Worm (Caenorhabditis elegans) whole organism, L2 larva: Measurements from ENCODE around the gene F21D12.3.

ENCODE experiments used
- C34F6.9 ChIP-seq: fragments of 150-350 bp; optimal IDR thresholded peaks from 2 replicates; lab custom pipeline; 2014; ENCODE audit warnings: missing biosample characterization, missing genetic modification characterization
- F13H6.1 ChIP-seq: sonication (generic microtip); optimal IDR thresholded peaks from 2 replicates; lab custom pipeline; 2016; ENCODE audit warnings: missing genetic modification characterization, missing compliant biosample characterization
- R02D3.7 ChIP-seq: fragments of 150-350 bp; optimal IDR thresholded peaks from 2 replicates; lab custom pipeline; 2014; ENCODE audit warnings: missing biosample characterization, missing genetic modification characterization
- Y55F3AM.14 ChIP-seq: fragments of 200-800 bp; sonication (Bioruptor generic); optimal IDR thresholded peaks from 2 replicates; lab custom pipeline; 2018; ENCODE audit warnings: mild to moderate bottlenecking, missing genetic modification characterization, missing compliant biosample characterization
- ZK546.5 ChIP-seq: sonication (generic microtip); optimal IDR thresholded peaks from 2 replicates; lab custom pipeline; 2017; ENCODE audit warnings: missing biosample characterization, missing genetic modification characterization
- alr-1 ChIP-seq: fragments of 150-350 bp; optimal IDR thresholded peaks from 2 replicates; lab custom pipeline; 2014; ENCODE audit warnings: missing biosample characterization, missing genetic modification characterization
- aly-2 ChIP-seq: fragments of 150-350 bp; optimal IDR thresholded peaks from 2 replicates; lab custom pipeline; 2014; ENCODE audit warnings: missing biosample characterization, missing genetic modification characterization
- ama-1 ChIP-seq: fragments of 150-350 bp; optimal IDR thresholded peaks from 2 replicates; lab custom pipeline; 2018; ENCODE audit warnings: inconsistent platforms
- blmp-1 ChIP-seq: sonication (generic microtip); optimal IDR thresholded peaks from 2 replicates; lab custom pipeline; 2017; ENCODE audit warnings: missing genetic modification characterization, mild to moderate bottlenecking, missing compliant biosample characterization, antibody characterized with exemption, moderate library complexity; ENCODE audit not compliant: insufficient read depth
- ceh-82 ChIP-seq: fragments of 150-350 bp; optimal IDR thresholded peaks from 2 replicates; lab custom pipeline; 2014; ENCODE audit warnings: missing biosample characterization, missing genetic modification characterization
- crh-2 ChIP-seq: sonication (generic microtip); optimal IDR thresholded peaks from 2 replicates; lab custom pipeline; 2017; ENCODE audit warnings: missing biosample characterization, missing genetic modification characterization
- dmd-4 ChIP-seq: sonication (generic microtip); optimal IDR thresholded peaks from 2 replicates; lab custom pipeline; 2017; ENCODE audit warnings: missing biosample characterization, missing genetic modification characterization
- egl-27 ChIP-seq: sonication (generic microtip); optimal IDR thresholded peaks from 3 replicates; lab custom pipeline; 2017; ENCODE audit warnings: missing biosample characterization, missing genetic modification reagents, missing genetic modification characterization
- elt-1 ChIP-seq: fragments of 150-350 bp; optimal IDR thresholded peaks from 2 replicates; lab custom pipeline; 2014; ENCODE audit warnings: missing biosample characterization, missing genetic modification characterization
- elt-3 ChIP-seq: sonication (generic microtip); optimal IDR thresholded peaks from 2 replicates; lab custom pipeline; 2017; ENCODE audit warnings: missing biosample characterization, missing genetic modification characterization
- fos-1 ChIP-seq: fragments of 150-350 bp; optimal IDR thresholded peaks from 2 replicates; lab custom pipeline; 2014; ENCODE audit warnings: missing biosample characterization, missing genetic modification characterization
- gmeb-1 ChIP-seq: fragments of 150-350 bp; optimal IDR thresholded peaks from 2 replicates; lab custom pipeline; 2014; ENCODE audit warnings: missing biosample characterization, missing genetic modification characterization
- lin-11 ChIP-seq: fragments of 150-350 bp; sonication (generic microtip); optimal IDR thresholded peaks from 2 replicates; lab custom pipeline; 2014; ENCODE audit warnings: missing biosample characterization, missing genetic modification characterization, inconsistent platforms, mixed read lengths
- lin-39 ChIP-seq: fragments of 150-350 bp; optimal IDR thresholded peaks from 2 replicates; lab custom pipeline; 2014; ENCODE audit warnings: missing biosample characterization, missing genetic modification reagents, missing genetic modification characterization
- lsy-2 ChIP-seq, 2 experiments: fragments of 150-350 bp in 1 of 2; sonication (generic microtip) in 1 of 2; optimal IDR thresholded peaks; 2 replicates each; lab custom pipeline; 2014 to 2017; ENCODE audit warnings: missing biosample characterization in 2 of 2, missing genetic modification characterization in 2 of 2
- mab-5 ChIP-seq: fragments of 150-350 bp; optimal IDR thresholded peaks from 2 replicates; lab custom pipeline; 2014; ENCODE audit warnings: missing biosample characterization, missing genetic modification characterization
- mbf-1 ChIP-seq: sonication (generic microtip); optimal IDR thresholded peaks from 2 replicates; lab custom pipeline; 2017; ENCODE audit warnings: missing biosample characterization, missing genetic modification characterization
- mdl-1 ChIP-seq, 2 experiments: fragments of 150-350 bp in 1 of 2; sonication (generic microtip) in 1 of 2; optimal IDR thresholded peaks; 2 replicates each; lab custom pipeline; 2017; ENCODE audit warnings: missing biosample characterization in 2 of 2, missing genetic modification characterization in 2 of 2
- nhr-10 ChIP-seq: sonication (generic microtip); optimal IDR thresholded peaks from 2 replicates; lab custom pipeline; 2017; ENCODE audit warnings: missing biosample characterization, missing genetic modification characterization
- nhr-11 ChIP-seq: fragments of 150-350 bp; optimal IDR thresholded peaks from 2 replicates; lab custom pipeline; 2014; ENCODE audit warnings: missing biosample characterization, missing genetic modification characterization
- nhr-12 ChIP-seq: fragments of 150-350 bp; optimal IDR thresholded peaks from 2 replicates; lab custom pipeline; 2014; ENCODE audit warnings: missing biosample characterization, missing genetic modification characterization
- nhr-129 ChIP-seq: fragments of 150-350 bp; optimal IDR thresholded peaks from 2 replicates; lab custom pipeline; 2014; ENCODE audit warnings: missing biosample characterization, missing genetic modification characterization
- nhr-21 ChIP-seq: fragments of 150-350 bp; optimal IDR thresholded peaks from 2 replicates; lab custom pipeline; 2014; ENCODE audit warnings: missing biosample characterization, missing genetic modification characterization
- nhr-23 ChIP-seq: fragments of 150-350 bp; optimal IDR thresholded peaks from 2 replicates; lab custom pipeline; 2014; ENCODE audit warnings: missing biosample characterization, missing genetic modification reagents, missing genetic modification characterization
- nhr-237 ChIP-seq: fragments of 150-350 bp; optimal IDR thresholded peaks from 2 replicates; lab custom pipeline; 2014; ENCODE audit warnings: missing biosample characterization, missing genetic modification characterization
- nhr-25 ChIP-seq: fragments of 150-350 bp; sonication (generic microtip); optimal IDR thresholded peaks from 3 replicates; lab custom pipeline; 2014; ENCODE audit warnings: missing biosample characterization, missing genetic modification characterization
- nhr-6 ChIP-seq: fragments of 150-350 bp; optimal IDR thresholded peaks from 2 replicates; lab custom pipeline; 2014; ENCODE audit warnings: missing biosample characterization, missing genetic modification characterization
- peb-1 ChIP-seq: fragments of 150-350 bp; optimal IDR thresholded peaks from 2 replicates; lab custom pipeline; 2014; ENCODE audit warnings: missing biosample characterization, missing genetic modification characterization
- sem-4 ChIP-seq: fragments of 150-350 bp; optimal IDR thresholded peaks from 2 replicates; lab custom pipeline; 2014; ENCODE audit warnings: missing biosample characterization, missing genetic modification reagents, missing genetic modification characterization
- skn-1 ChIP-seq: sonication (generic microtip); optimal IDR thresholded peaks from 2 replicates; lab custom pipeline; 2017; ENCODE audit warnings: missing biosample characterization, missing genetic modification characterization
- sma-3 ChIP-seq: sonication (generic microtip); optimal IDR thresholded peaks from 2 replicates; lab custom pipeline; 2016; ENCODE audit warnings: missing genetic modification reagents, missing genetic modification characterization, missing compliant biosample characterization
- sma-9 ChIP-seq, 2 experiments: fragments of 150-350 bp in 1 of 2; sonication (generic microtip) in 1 of 2; optimal IDR thresholded peaks; 2 replicates each; lab custom pipeline; 2014 to 2016; ENCODE audit warnings: missing genetic modification characterization in 2 of 2, mild to moderate bottlenecking in 1 of 2, missing biosample characterization in 1 of 2, missing compliant biosample characterization in 1 of 2, missing genetic modification reagents in 1 of 2, moderate library complexity in 1 of 2
- snpc-4 ChIP-seq: fragments of 150-350 bp; optimal IDR thresholded peaks from 2 replicates; lab custom pipeline; 2014; ENCODE audit warnings: missing biosample characterization, missing genetic modification characterization
- unc-39 ChIP-seq: fragments of 150-350 bp; optimal IDR thresholded peaks from 2 replicates; lab custom pipeline; 2014; ENCODE audit warnings: missing biosample characterization, missing genetic modification characterization
- unc-55 ChIP-seq: fragments of 150-350 bp; sonication (generic microtip); optimal IDR thresholded peaks from 3 replicates; lab custom pipeline; 2014; ENCODE audit warnings: missing biosample characterization, missing genetic modification reagents, missing genetic modification characterization
- zag-1 ChIP-seq: fragments of 150-350 bp; optimal IDR thresholded peaks from 2 replicates; lab custom pipeline; 2014; ENCODE audit warnings: missing biosample characterization, missing genetic modification characterization
- ztf-1 ChIP-seq: fragments of 200-800 bp; sonication (Bioruptor generic); conservative IDR thresholded peaks from 2 replicates; pipeline ENCODE4 v1.3.6; 2022; ENCODE audit warnings: missing genetic modification characterization, missing compliant biosample characterization
- ztf-11 ChIP-seq: sonication (generic microtip); optimal IDR thresholded peaks from 2 replicates; lab custom pipeline; 2017; ENCODE audit warnings: missing biosample characterization, missing genetic modification characterization
- ztf-4 ChIP-seq: fragments of 150-350 bp; optimal IDR thresholded peaks from 2 replicates; lab custom pipeline; 2014; ENCODE audit warnings: missing biosample characterization, missing genetic modification characterization

F21D12.3 gene

ce11 chrII:7356773-7357172 is 32.9 kb upstream of the F21D12.3 start:
- peak; percentile 58 for TF ChIP-seq unc-55 (GFP tag; lab: Kevin White, UChicago)
- TF ChIP-seq nhr-11 (tag; lab: Kevin White, UChicago), result no peak
- TF ChIP-seq elt-3, result no peak
- TF ChIP-seq blmp-1 (tag; lab: Kevin White, UChicago), result no peak
- TF ChIP-seq C34F6.9 (tag; lab: Kevin White, UChicago), result peak; percentile 36
- TF ChIP-seq lsy-2 (tag; optimal IDR thresholded peaks at IDR 0.05; lab: Kevin White, UChicago), result peak in 1 of 2 experiments; percentile 60
- peak; percentile 66 for TF ChIP-seq R02D3.7 (tag; lab: Kevin White, UChicago)
- no peak for TF ChIP-seq ztf-4 (tag; lab: Kevin White, UChicago)
- no peak for TF ChIP-seq ztf-11

ce11 chrII:7356326-7356725 is 32.5 kb upstream of the F21D12.3 start, which contains the start of gene haf-2:
Gene haf-2 (minus strand): TSS chrII:7356426.
- TF ChIP-seq fos-1 (tag; lab: Kevin White, UChicago) (no peak), nhr-23 (tag; lab: Kevin White, UChicago) (no peak), C34F6.9 (tag; lab: Kevin White, UChicago) (no peak), ceh-82 (tag; lab: Kevin White, UChicago) (no peak), unc-55 (GFP tag; lab: Kevin White, UChicago) (no peak), unc-39 (tag; lab: Kevin White, UChicago) (no peak), alr-1 (tag; lab: Kevin White, UChicago) (no peak), nhr-10 (tag; lab: Kevin White, UChicago) (no peak), nhr-12 (no peak), nhr-129 (tag; lab: Kevin White, UChicago) (no peak), aly-2 (tag; lab: Kevin White, UChicago) (no peak), ztf-4 (tag; lab: Kevin White, UChicago) (no peak), mbf-1 (tag; lab: Kevin White, UChicago) (no peak), Y55F3AM.14 (GFP tag; lab: Kevin White, UChicago) (no peak)

ce11 chrII:7353027-7353426 is 29.2 kb upstream of the F21D12.3 start:
- TF ChIP-seq ama-1 (lab: Kevin White, UChicago) (no peak), sma-3 (GFP tag; lab: Kevin White, UChicago) (no peak), mdl-1 (tag; optimal IDR thresholded peaks at IDR 0.05; lab: Kevin White, UChicago) (no peak), unc-55 (GFP tag; lab: Kevin White, UChicago) (no peak), elt-3 (no peak), snpc-4 (tag; lab: Kevin White, UChicago) (no peak), zag-1 (tag; lab: Kevin White, UChicago) (no peak), egl-27 (tag; lab: Kevin White, UChicago) (no peak), aly-2 (tag; lab: Kevin White, UChicago) (no peak), nhr-237 (tag; lab: Kevin White, UChicago) (no peak), nhr-11 (tag; lab: Kevin White, UChicago) (no peak), nhr-21 (no peak), ZK546.5 (no peak), sma-9 (GFP tag; optimal IDR thresholded peaks at IDR 0.05; lab: Kevin White, UChicago) (no peak), sma-9 (tag; optimal IDR thresholded peaks at IDR 0.05; lab: Kevin White, UChicago) (no peak), Y55F3AM.14 (GFP tag; lab: Kevin White, UChicago) (no peak), mab-5 (no peak)

ce11 chrII:7352507-7352906 is 28.7 kb upstream of the F21D12.3 start, which contains the start of gene hsp-4:
Gene hsp-4 (minus strand): TSS chrII:7352645.
- no peak for TF ChIP-seq alr-1 (tag; lab: Kevin White, UChicago)
- TF ChIP-seq zag-1 (tag; lab: Kevin White, UChicago), result no peak
- no peak for TF ChIP-seq nhr-23 (tag; lab: Kevin White, UChicago)
- no peak for TF ChIP-seq aly-2 (tag; lab: Kevin White, UChicago)
- TF ChIP-seq nhr-25 (tag; lab: Kevin White, UChicago), result no peak
- no peak for TF ChIP-seq lin-39 (tag; lab: Kevin White, UChicago)
- no peak for TF ChIP-seq elt-1 (tag; lab: Kevin White, UChicago)
- no peak for TF ChIP-seq F13H6.1 (tag; lab: Kevin White, UChicago)
- TF ChIP-seq crh-2, result peak; percentile 83
- TF ChIP-seq nhr-11 (tag; lab: Kevin White, UChicago), result no peak
- no peak for TF ChIP-seq skn-1 (tag; lab: Kevin White, UChicago)
- TF ChIP-seq egl-27 (tag; lab: Kevin White, UChicago), result no peak
- peak; percentile 2 for TF ChIP-seq ama-1 (lab: Kevin White, UChicago)
- TF ChIP-seq sma-3 (GFP tag; lab: Kevin White, UChicago), result no peak
- peak; percentile 51 for TF ChIP-seq fos-1 (tag; lab: Kevin White, UChicago)
- no peak for TF ChIP-seq mdl-1 (tag; optimal IDR thresholded peaks at IDR 0.05; lab: Kevin White, UChicago)
- no peak for TF ChIP-seq lsy-2 (tag; optimal IDR thresholded peaks at IDR 0.05; lab: Kevin White, UChicago)
- no peak for TF ChIP-seq R02D3.7 (tag; lab: Kevin White, UChicago)
- no peak for TF ChIP-seq peb-1
- no peak for TF ChIP-seq nhr-12
- no peak for TF ChIP-seq mab-5
- TF ChIP-seq dmd-4 (tag; lab: Kevin White, UChicago), result no peak
- TF ChIP-seq Y55F3AM.14 (GFP tag; lab: Kevin White, UChicago), result no peak
- TF ChIP-seq unc-39 (tag; lab: Kevin White, UChicago), result no peak
- no peak for TF ChIP-seq ceh-82 (tag; lab: Kevin White, UChicago)
- TF ChIP-seq nhr-10 (tag; lab: Kevin White, UChicago), result no peak
- no peak for TF ChIP-seq sem-4 (tag; lab: Kevin White, UChicago)
- peak; percentile 1 for TF ChIP-seq unc-55 (GFP tag; lab: Kevin White, UChicago)
- no peak for TF ChIP-seq mbf-1 (tag; lab: Kevin White, UChicago)
- TF ChIP-seq gmeb-1 (tag; lab: Kevin White, UChicago), result no peak
- TF ChIP-seq ztf-1, result no peak
- no peak for TF ChIP-seq nhr-6 (tag; lab: Kevin White, UChicago)
- TF ChIP-seq lin-11, result no peak
